Fruit fly (Drosophila melanogaster): ENCODE measurements around the gene HERC2.

DNA sequence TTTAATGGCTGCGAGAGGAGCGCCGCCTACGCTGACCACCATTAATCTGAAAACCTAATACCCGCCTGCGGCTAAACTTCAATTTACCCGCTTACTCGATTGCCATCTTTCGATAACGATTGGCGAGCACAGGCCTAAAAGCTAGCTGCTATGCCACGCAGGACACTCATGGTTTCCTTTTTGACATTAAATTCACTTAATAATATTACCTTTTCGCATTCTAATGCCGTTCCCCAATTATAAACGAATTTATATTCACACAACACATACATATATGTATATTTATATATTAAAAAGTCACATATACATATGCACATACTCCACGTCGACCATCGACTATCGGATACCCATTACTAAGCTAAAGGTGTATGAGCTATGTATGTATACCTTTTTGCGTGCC, 4.6 kb upstream of the HERC2 start:
- TF ChIP-seq ttk (optimal IDR thresholded peaks at IDR 0.05) (no peak), insv (optimal IDR thresholded peaks at IDR 0.05) (no peak), h (optimal IDR thresholded peaks at IDR 0.05) (no peak)
